Worm (Caenorhabditis elegans) whole organism, mixed stage, embryonic: ENCODE results near the gene srt-22.

Experiments used
- M03D4.4 ChIP-seq: sonication (generic microtip); optimal IDR thresholded peaks from 2 replicates; lab custom pipeline; 2017; ENCODE audit warnings: mild to moderate bottlenecking, missing genetic modification characterization, missing compliant biosample characterization
- bed-3 ChIP-seq: fragments of 200-800 bp; sonication (Bioruptor generic); optimal IDR thresholded peaks from 3 replicates; lab custom pipeline; 2018; ENCODE audit warnings: mild to moderate bottlenecking, missing genetic modification characterization, moderate library complexity, missing compliant biosample characterization
- blmp-1 ChIP-seq: fragments of 150-350 bp; optimal IDR thresholded peaks from 2 replicates; lab custom pipeline; 2014; ENCODE audit warnings: missing biosample characterization, missing genetic modification characterization
- ceh-39 ChIP-seq: fragments of 150-350 bp; optimal IDR thresholded peaks from 2 replicates; lab custom pipeline; 2014; ENCODE audit warnings: missing biosample characterization, missing genetic modification characterization
- ceh-43 ChIP-seq: fragments of 200-800 bp; sonication (Bioruptor generic); optimal IDR thresholded peaks from 2 replicates; lab custom pipeline; 2018; ENCODE audit warnings: mild to moderate bottlenecking, missing genetic modification characterization, moderate library complexity, missing compliant biosample characterization
- ces-1 ChIP-seq: fragments of 150-350 bp; optimal IDR thresholded peaks from 2 replicates; lab custom pipeline; 2014; ENCODE audit warnings: missing biosample characterization, missing genetic modification reagents, missing genetic modification characterization
- cnd-1 ChIP-seq: fragments of 200-800 bp; sonication (Bioruptor generic); optimal IDR thresholded peaks from 2 replicates; lab custom pipeline; 2018; ENCODE audit warnings: mild to moderate bottlenecking, missing genetic modification characterization, missing compliant biosample characterization
- drap-1 ChIP-seq: fragments of 200-800 bp; sonication (Bioruptor generic); optimal IDR thresholded peaks from 3 replicates; lab custom pipeline; 2018; ENCODE audit warnings: mild to moderate bottlenecking, missing genetic modification characterization, missing compliant biosample characterization
- elt-1 ChIP-seq: sonication (generic microtip); optimal IDR thresholded peaks from 2 replicates; lab custom pipeline; 2017; ENCODE audit warnings: missing genetic modification characterization, mild to moderate bottlenecking, missing compliant biosample characterization, antibody characterized with exemption, moderate library complexity, borderline replicate concordance; ENCODE audit not compliant: insufficient read depth
- elt-3 ChIP-seq: fragments of 150-350 bp; optimal IDR thresholded peaks from 2 replicates; lab custom pipeline; 2014; ENCODE audit warnings: missing biosample characterization, missing genetic modification characterization
- flh-1 ChIP-seq: fragments of 200-800 bp; sonication (Bioruptor generic); optimal IDR thresholded peaks from 2 replicates; lab custom pipeline; 2018; ENCODE audit warnings: mild to moderate bottlenecking, missing genetic modification characterization, moderate library complexity, missing compliant biosample characterization
- ham-2 ChIP-seq: fragments of 200-800 bp; sonication (Bioruptor generic); optimal IDR thresholded peaks from 2 replicates; lab custom pipeline; 2018; ENCODE audit warnings: mild to moderate bottlenecking, missing genetic modification characterization, missing compliant biosample characterization
- hlh-1 ChIP-seq: fragments of 150-350 bp; optimal IDR thresholded peaks from 2 replicates; lab custom pipeline; 2014; ENCODE audit warnings: missing biosample characterization, missing genetic modification reagents, missing genetic modification characterization
- lin-13 ChIP-seq: fragments of 150-350 bp; optimal IDR thresholded peaks from 2 replicates; lab custom pipeline; 2014; ENCODE audit warnings: missing biosample characterization, missing genetic modification characterization
- lin-32 ChIP-seq: fragments of 200-800 bp; sonication (Bioruptor generic); optimal IDR thresholded peaks from 2 replicates; lab custom pipeline; 2018; ENCODE audit warnings: mild to moderate bottlenecking, missing genetic modification characterization, missing compliant biosample characterization
- lsy-2 ChIP-seq: fragments of 150-350 bp; optimal IDR thresholded peaks from 2 replicates; lab custom pipeline; 2014; ENCODE audit warnings: missing biosample characterization, missing genetic modification characterization
- mab-5 ChIP-seq: fragments of 150-350 bp; optimal IDR thresholded peaks from 2 replicates; lab custom pipeline; 2014; ENCODE audit warnings: missing biosample characterization, missing genetic modification characterization
- mep-1 ChIP-seq: fragments of 150-350 bp; optimal IDR thresholded peaks from 2 replicates; lab custom pipeline; 2017; ENCODE audit warnings: missing biosample characterization, missing genetic modification reagents, missing genetic modification characterization, inconsistent platforms
- mls-2 ChIP-seq: sonication (generic microtip); optimal IDR thresholded peaks from 2 replicates; lab custom pipeline; 2016; ENCODE audit warnings: mild to moderate bottlenecking, missing genetic modification characterization, moderate library complexity, missing compliant biosample characterization
- nhr-12 ChIP-seq: fragments of 150-350 bp; optimal IDR thresholded peaks from 2 replicates; lab custom pipeline; 2014; ENCODE audit warnings: missing biosample characterization, missing genetic modification characterization
- nhr-2 ChIP-seq: fragments of 150-350 bp; optimal IDR thresholded peaks from 2 replicates; lab custom pipeline; 2014; ENCODE audit warnings: missing biosample characterization, missing genetic modification characterization
- nhr-237 ChIP-seq: fragments of 150-350 bp; optimal IDR thresholded peaks from 2 replicates; lab custom pipeline; 2014; ENCODE audit warnings: missing biosample characterization, missing genetic modification characterization
- nhr-28 ChIP-seq: fragments of 150-350 bp; optimal IDR thresholded peaks from 2 replicates; lab custom pipeline; 2014; ENCODE audit warnings: missing biosample characterization, missing genetic modification characterization
- pha-4 ChIP-seq: fragments of 150-350 bp; optimal IDR thresholded peaks from 2 replicates; lab custom pipeline; 2018; ENCODE audit warnings: missing biosample characterization, missing genetic modification reagents, missing genetic modification characterization
- sem-2 ChIP-seq: fragments of 200-800 bp; sonication (Bioruptor generic); optimal IDR thresholded peaks from 2 replicates; lab custom pipeline; 2018; ENCODE audit warnings: mild to moderate bottlenecking, missing genetic modification characterization, missing compliant biosample characterization
- snpc-4 ChIP-seq: fragments of 150-350 bp; optimal IDR thresholded peaks from 2 replicates; lab custom pipeline; 2014; ENCODE audit warnings: missing biosample characterization, missing genetic modification characterization
- sptf-1 ChIP-seq: sonication (generic microtip); optimal IDR thresholded peaks from 2 replicates; lab custom pipeline; 2017; ENCODE audit warnings: mild to moderate bottlenecking, missing genetic modification characterization, moderate library complexity, missing compliant biosample characterization
- tbx-8 ChIP-seq: fragments of 200-800 bp; sonication (Bioruptor generic); optimal IDR thresholded peaks from 2 replicates; lab custom pipeline; 2018; ENCODE audit warnings: mild to moderate bottlenecking, missing genetic modification characterization, moderate library complexity, missing compliant biosample characterization
- unc-120 ChIP-seq: sonication (generic microtip); optimal IDR thresholded peaks from 2 replicates; lab custom pipeline; 2017; ENCODE audit warnings: missing genetic modification characterization, missing compliant biosample characterization; ENCODE audit not compliant: poor library complexity, severe bottlenecking
- unc-39 ChIP-seq: fragments of 150-350 bp; optimal IDR thresholded peaks from 2 replicates; lab custom pipeline; 2014; ENCODE audit warnings: missing biosample characterization, missing genetic modification characterization
- unc-62 ChIP-seq: fragments of 150-350 bp; optimal IDR thresholded peaks from 2 replicates; lab custom pipeline; 2014; ENCODE audit warnings: missing biosample characterization, missing genetic modification reagents, missing genetic modification characterization
- zip-8 ChIP-seq: fragments of 150-350 bp; optimal IDR thresholded peaks from 2 replicates; lab custom pipeline; 2014; ENCODE audit warnings: missing biosample characterization, missing genetic modification characterization
- ztf-11 ChIP-seq: fragments of 150-350 bp; optimal IDR thresholded peaks from 2 replicates; lab custom pipeline; 2014; ENCODE audit warnings: missing biosample characterization, missing genetic modification characterization

The srt-22 gene

ce11 chrV:15344481-15344880 is 28.8 kb upstream of the srt-22 start, which contains the start of gene wrt-8:
Gene wrt-8 (minus strand): TSS chrV:15344581.
- no peak for TF ChIP-seq nhr-237 (tag; lab: Kevin White, UChicago)
- no peak for TF ChIP-seq unc-120 (tag; lab: Kevin White, UChicago)
- TF ChIP-seq ceh-43 (GFP tag; lab: Kevin White, UChicago), result no peak
- TF ChIP-seq ham-2, result no peak
- no peak for TF ChIP-seq nhr-12 (tag; lab: Kevin White, UChicago)
- no peak for TF ChIP-seq M03D4.4
- no peak for TF ChIP-seq snpc-4 (tag; lab: Kevin White, UChicago)
- no peak for TF ChIP-seq nhr-2 (tag; lab: Kevin White, UChicago)
- TF ChIP-seq pha-4 (tag; lab: Kevin White, UChicago), result no peak
- TF ChIP-seq lsy-2 (tag; lab: Kevin White, UChicago), result no peak
- no peak for TF ChIP-seq lin-32 (GFP tag; lab: Kevin White, UChicago)
- TF ChIP-seq sptf-1, result no peak
- no peak for TF ChIP-seq sem-2 (GFP tag; lab: Kevin White, UChicago)
- TF ChIP-seq unc-39 (tag; lab: Kevin White, UChicago), result no peak
- TF ChIP-seq, all 35 proteins: peak for 0

ce11 chrV:15341404-15341803 is 25.7 kb upstream of the srt-22 start, which contains the start of gene clec-229:
Gene clec-229 (minus strand): TSS chrV:15341504.
- TF ChIP-seq ztf-11 (no peak), hlh-1 (tag; lab: Kevin White, UChicago) (no peak), elt-3 (tag; lab: Kevin White, UChicago) (no peak), ces-1 (GFP tag; lab: Kevin White, UChicago) (no peak), mab-5 (tag; lab: Kevin White, UChicago) (no peak), nhr-28 (no peak), pha-4 (tag; lab: Kevin White, UChicago) (no peak), blmp-1 (tag; lab: Kevin White, UChicago) (no peak), lin-13 (tag; lab: Kevin White, UChicago) (no peak), mls-2 (tag; lab: Kevin White, UChicago) (no peak), tbx-8 (GFP tag; lab: Kevin White, UChicago) (no peak), unc-62 (GFP tag; lab: Kevin White, UChicago) (no peak), flh-1 (GFP tag; lab: Kevin White, UChicago) (no peak), elt-1 (tag; lab: Kevin White, UChicago) (no peak), zip-8 (tag; lab: Kevin White, UChicago) (no peak), nhr-12 (tag; lab: Kevin White, UChicago) (no peak)

ce11 chrV:15339363-15339762 is 23.6 kb upstream of the srt-22 start, which contains the start of gene clec-228:
Gene clec-228 (minus strand): TSS chrV:15339463.
- TF ChIP-seq mep-1 (no peak), drap-1 (GFP tag; lab: Kevin White, UChicago) (no peak), bed-3 (GFP tag; lab: Kevin White, UChicago) (no peak), lsy-2 (tag; lab: Kevin White, UChicago) (no peak), pha-4 (tag; lab: Kevin White, UChicago) (no peak), flh-1 (GFP tag; lab: Kevin White, UChicago) (no peak), ham-2 (no peak), blmp-1 (tag; lab: Kevin White, UChicago) (no peak), nhr-28 (no peak), mls-2 (tag; lab: Kevin White, UChicago) (no peak), unc-120 (tag; lab: Kevin White, UChicago) (no peak), ceh-39 (tag; lab: Kevin White, UChicago) (no peak), unc-62 (GFP tag; lab: Kevin White, UChicago) (no peak), nhr-2 (tag; lab: Kevin White, UChicago) (no peak), ces-1 (GFP tag; lab: Kevin White, UChicago) (no peak), sptf-1 (no peak), mab-5 (tag; lab: Kevin White, UChicago) (no peak), tbx-8 (GFP tag; lab: Kevin White, UChicago) (no peak), ceh-43 (GFP tag; lab: Kevin White, UChicago) (no peak)

- TF ChIP-seq mab-5 (tag; lab: Kevin White, UChicago) (no peak), mep-1 (no peak), nhr-28 (no peak), ztf-11 (no peak), hlh-1 (tag; lab: Kevin White, UChicago) (no peak), cnd-1 (no peak), unc-62 (GFP tag; lab: Kevin White, UChicago) (no peak), nhr-2 (tag; lab: Kevin White, UChicago) (no peak), nhr-12 (tag; lab: Kevin White, UChicago) (no peak), nhr-237 (tag; lab: Kevin White, UChicago) (no peak), unc-39 (tag; lab: Kevin White, UChicago) (no peak), ces-1 (GFP tag; lab: Kevin White, UChicago) (no peak), unc-120 (tag; lab: Kevin White, UChicago) (no peak), ceh-43 (GFP tag; lab: Kevin White, UChicago) (no peak), sptf-1 (no peak)
Observed at ce11 chrV:15337405-15337804, 21.7 kb upstream of the srt-22 start, which contains the start of gene wrt-7. Gene wrt-7 (minus strand): TSS chrV:15337505.
